Fruit fly (Drosophila melanogaster): ENCODE results near the gene hry.

hry gene

DNA sequence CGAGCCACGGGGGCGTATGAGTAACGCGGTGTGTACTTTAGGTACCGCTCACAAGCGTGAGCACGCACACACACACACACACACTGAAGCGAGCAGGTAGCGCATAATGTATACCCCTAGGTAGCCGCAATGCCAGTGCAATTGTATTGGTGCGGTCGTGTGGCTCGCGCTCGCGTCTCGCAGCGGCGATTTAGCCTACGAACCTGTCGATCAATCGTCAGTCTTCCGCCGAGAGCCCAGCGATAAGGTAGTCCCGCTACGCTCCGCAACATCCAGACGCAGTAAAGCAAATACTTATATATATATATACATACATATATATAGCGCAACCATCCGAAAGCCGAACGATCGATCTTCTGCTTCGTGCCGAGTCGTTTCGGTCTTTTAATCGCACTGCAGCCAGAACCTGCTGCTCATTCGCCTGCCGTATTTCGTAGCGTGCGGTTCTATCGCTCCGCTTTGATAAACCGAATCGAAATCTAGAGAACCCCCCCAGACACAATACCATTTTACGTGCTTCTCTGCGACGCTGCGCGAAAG, at the start of gene hry:
TSS of gene hry (plus strand) at position 215 of the 540 bp plus-strand sequence.
- peak; percentile 56 for TF ChIP-seq Pif1A (GFP tag; optimal IDR thresholded peaks at IDR 0.05)
- TF ChIP-seq CG9948 (tag; optimal IDR thresholded peaks at IDR 0.05): peak; percentile 13
- peak; percentile 56; the same call in 1 of the 2 replicates for TF ChIP-seq CG32121 (GFP tag; IDR thresholded peaks at IDR 0.05)
- TF ChIP-seq CG4496 (GFP tag; IDR thresholded peaks at IDR 0.05): peak; percentile 67; the same call in 2 of the 3 replicates
- peak; percentile 56; the same call in 1 of the 2 replicates for TF ChIP-seq Ets98B (GFP tag; IDR thresholded peaks at IDR 0.05)
- peak; percentile 59 for TF ChIP-seq Snoo (tag; optimal IDR thresholded peaks at IDR 0.05)
- TF ChIP-seq gl (tag; optimal IDR thresholded peaks at IDR 0.05): peak; percentile 41
- peak; percentile 74 for TF ChIP-seq Pif1B (GFP tag; optimal IDR thresholded peaks at IDR 0.05)
- no peak for TF ChIP-seq CG10348 (GFP tag; IDR thresholded peaks at IDR 0.05)
- TF ChIP-seq CG8159 (tag; optimal IDR thresholded peaks at IDR 0.05): peak; percentile 21
- peak; percentile 87 for TF ChIP-seq EcR (GFP tag; optimal IDR thresholded peaks at IDR 0.05)
- TF ChIP-seq CG34367 (tag; optimal IDR thresholded peaks at IDR 0.05): no peak
- TF ChIP-seq CG8301 (tag; optimal IDR thresholded peaks at IDR 0.05): no peak
- no peak for TF ChIP-seq D1 (tag; optimal IDR thresholded peaks at IDR 0.05)
- TF ChIP-seq CG13204 (GFP tag; optimal IDR thresholded peaks at IDR 0.05): peak; percentile 99
- peak; percentile 8 for TF ChIP-seq CG14655 (GFP tag; optimal IDR thresholded peaks at IDR 0.05)
- no peak for TF ChIP-seq CG17806 (tag; optimal IDR thresholded peaks at IDR 0.05)
- peak; percentile 61; the same call in 1 of the 3 replicates for TF ChIP-seq fd96Ca (GFP tag; IDR thresholded peaks at IDR 0.05)
- no peak for TF ChIP-seq rn (GFP tag; IDR thresholded peaks at IDR 0.05)
- TF ChIP-seq CG15710 (tag; optimal IDR thresholded peaks at IDR 0.05): peak; percentile 30
- TF ChIP-seq CG12605 (GFP tag; IDR thresholded peaks at IDR 0.05): 0 out of 2 replicates have a peak, but pooled peaks have one; percentile 31

DNA sequence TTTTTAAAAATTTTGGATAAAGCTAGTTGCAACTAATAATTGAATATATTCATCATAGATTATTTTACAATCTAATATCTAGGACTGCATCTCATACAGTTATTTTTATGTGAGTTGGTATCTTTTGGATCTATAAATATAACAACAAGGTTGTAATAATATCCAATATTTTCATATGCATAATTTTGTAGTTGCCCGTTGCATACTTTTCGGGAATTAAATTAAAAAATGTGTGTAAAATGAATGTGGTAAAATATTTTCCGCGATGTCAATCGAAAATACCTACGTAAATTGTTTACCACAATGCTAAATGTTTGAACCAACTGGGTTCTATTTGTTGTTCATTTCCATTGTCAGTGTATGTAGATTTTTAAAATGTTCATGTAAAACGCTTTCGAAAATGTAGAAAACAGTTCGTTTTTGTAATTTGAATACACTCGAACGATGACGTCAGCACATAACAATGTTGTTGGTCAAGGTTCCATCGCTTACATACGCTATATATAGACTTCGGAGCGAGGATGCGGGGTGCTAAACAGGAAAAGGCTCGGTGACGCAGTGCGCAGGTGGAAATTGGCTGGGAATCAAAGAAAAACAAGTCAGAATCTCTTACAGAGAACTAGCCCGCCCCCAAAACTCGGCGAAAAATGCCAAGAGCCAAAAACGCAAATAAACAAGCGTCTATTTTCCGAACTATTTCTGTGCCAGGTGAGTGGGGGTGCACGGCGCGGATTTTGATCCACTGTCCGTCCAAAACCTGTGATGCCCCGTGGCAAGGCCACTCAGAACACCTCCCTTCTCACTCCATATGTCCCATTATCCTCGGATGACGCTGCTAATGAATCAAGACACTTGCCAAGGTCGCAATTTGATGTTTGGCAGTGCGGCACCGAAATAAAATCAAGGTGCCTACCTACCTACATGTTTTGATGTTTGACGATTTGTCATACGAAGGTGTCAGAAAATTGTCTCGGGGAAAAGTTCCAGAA, 47.4 kb upstream of the hry start:
- TF ChIP-seq CG4496 (GFP tag; IDR thresholded peaks at IDR 0.05) (no peak), CG17806 (tag; optimal IDR thresholded peaks at IDR 0.05) (no peak), D1 (tag; optimal IDR thresholded peaks at IDR 0.05) (no peak), Pif1B (GFP tag; optimal IDR thresholded peaks at IDR 0.05) (no peak), Snoo (tag; optimal IDR thresholded peaks at IDR 0.05) (no peak), CG8301 (tag; optimal IDR thresholded peaks at IDR 0.05) (no peak), CG13204 (GFP tag; optimal IDR thresholded peaks at IDR 0.05) (no peak), gl (tag; optimal IDR thresholded peaks at IDR 0.05) (no peak), rn (GFP tag; IDR thresholded peaks at IDR 0.05) (no peak), Ets98B (GFP tag; IDR thresholded peaks at IDR 0.05) (no peak), CG32121 (GFP tag; IDR thresholded peaks at IDR 0.05) (no peak), fd96Ca (GFP tag; IDR thresholded peaks at IDR 0.05) (no peak), CG8159 (tag; optimal IDR thresholded peaks at IDR 0.05) (no peak), CG12605 (GFP tag; IDR thresholded peaks at IDR 0.05) (no peak), EcR (GFP tag; optimal IDR thresholded peaks at IDR 0.05) (no peak), Pif1A (GFP tag; optimal IDR thresholded peaks at IDR 0.05) (no peak), CG34367 (tag; optimal IDR thresholded peaks at IDR 0.05) (no peak), CG14655 (GFP tag; optimal IDR thresholded peaks at IDR 0.05) (no peak)

DNA sequence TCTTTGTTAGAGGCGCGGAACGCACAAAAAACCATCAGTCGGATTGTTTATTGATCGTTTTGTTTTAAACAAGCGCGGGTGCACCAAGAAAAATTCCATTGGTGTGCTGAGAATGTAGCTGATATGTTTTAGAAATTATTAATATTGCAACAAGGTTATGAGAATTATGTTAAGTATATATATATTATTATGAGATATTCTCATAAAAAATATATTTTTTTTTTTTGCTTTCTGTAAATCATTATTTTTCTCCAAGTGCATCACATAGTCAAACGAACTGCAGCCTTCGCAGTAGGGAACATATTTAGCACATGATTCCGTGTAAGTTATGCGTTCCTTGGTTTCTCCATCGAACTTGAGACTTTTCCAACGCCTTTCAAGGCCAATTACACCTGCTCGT, 46.6 kb upstream of the hry start:
- TF ChIP-seq CG9948 (tag; optimal IDR thresholded peaks at IDR 0.05) (no peak), Snoo (tag; optimal IDR thresholded peaks at IDR 0.05) (peak; percentile 35), Ets98B (GFP tag; IDR thresholded peaks at IDR 0.05) (0 out of 2 replicates have a peak, but pooled peaks have one; percentile 19), D1 (tag; optimal IDR thresholded peaks at IDR 0.05) (no peak)

dm6 chr3L:8629701-8630343, 45.7 kb upstream of the hry start:
- TF ChIP-seq CG4496 (GFP tag; IDR thresholded peaks at IDR 0.05) (no peak), CG14655 (GFP tag; optimal IDR thresholded peaks at IDR 0.05) (no peak), EcR (GFP tag; optimal IDR thresholded peaks at IDR 0.05) (no peak), gl (tag; optimal IDR thresholded peaks at IDR 0.05) (no peak), CG17806 (tag; optimal IDR thresholded peaks at IDR 0.05) (no peak), Pif1B (GFP tag; optimal IDR thresholded peaks at IDR 0.05) (no peak), CG9948 (tag; optimal IDR thresholded peaks at IDR 0.05) (no peak), rn (GFP tag; IDR thresholded peaks at IDR 0.05) (no peak), CG8159 (tag; optimal IDR thresholded peaks at IDR 0.05) (no peak), CG12605 (GFP tag; IDR thresholded peaks at IDR 0.05) (no peak), CG13204 (GFP tag; optimal IDR thresholded peaks at IDR 0.05) (no peak)

dm6 chr3L:8633614-8634325, 41.8 kb upstream of the hry start, which contains the start of gene Cdc6:
TSS of gene Cdc6 (minus strand) at chr3L:8634069.
- TF ChIP-seq rn (GFP tag; IDR thresholded peaks at IDR 0.05): no peak
- no peak for TF ChIP-seq Ets98B (GFP tag; IDR thresholded peaks at IDR 0.05)
- no peak for TF ChIP-seq D1 (tag; optimal IDR thresholded peaks at IDR 0.05)
- TF ChIP-seq CG9948 (tag; optimal IDR thresholded peaks at IDR 0.05): no peak
- no peak for TF ChIP-seq CG8301 (tag; optimal IDR thresholded peaks at IDR 0.05)
- no peak for TF ChIP-seq EcR (GFP tag; optimal IDR thresholded peaks at IDR 0.05)
- TF ChIP-seq Pif1B (GFP tag; optimal IDR thresholded peaks at IDR 0.05): no peak
- no peak for TF ChIP-seq CG15710 (tag; optimal IDR thresholded peaks at IDR 0.05)
- no peak for TF ChIP-seq CG32121 (GFP tag; IDR thresholded peaks at IDR 0.05)
- no peak for TF ChIP-seq CG14655 (GFP tag; optimal IDR thresholded peaks at IDR 0.05)
- no peak for TF ChIP-seq gl (tag; optimal IDR thresholded peaks at IDR 0.05)
- TF ChIP-seq fd96Ca (GFP tag; IDR thresholded peaks at IDR 0.05): no peak
- TF ChIP-seq CG12605 (GFP tag; IDR thresholded peaks at IDR 0.05): no peak
- no peak for TF ChIP-seq CG17806 (tag; optimal IDR thresholded peaks at IDR 0.05)
- no peak for TF ChIP-seq CG34367 (tag; optimal IDR thresholded peaks at IDR 0.05)
- no peak for TF ChIP-seq CG10348 (GFP tag; IDR thresholded peaks at IDR 0.05)
- no peak for TF ChIP-seq Pif1A (GFP tag; optimal IDR thresholded peaks at IDR 0.05)
- no peak for TF ChIP-seq CG8159 (tag; optimal IDR thresholded peaks at IDR 0.05)
- TF ChIP-seq Snoo (tag; optimal IDR thresholded peaks at IDR 0.05): no peak
- TF ChIP-seq CG4496 (GFP tag; IDR thresholded peaks at IDR 0.05): no peak

All from whole organism, pupa.